Fruit fly (Drosophila melanogaster) whole organism, prepupa: ENCODE results near the gene Tbcc.

Experiments used
- CG11294 ChIP-seq: fragments of 200-800 bp; sonication (Bioruptor generic); IDR thresholded peaks from 2 replicates; pipeline ENCODE4 v1.3.6; 2022; ENCODE audit warnings: missing biosample characterization, missing genetic modification characterization
- Sox102F ChIP-seq: fragments of 200-800 bp; sonication (Bioruptor generic); optimal IDR thresholded peaks from 2 replicates; lab custom pipeline; 2016; ENCODE audit warnings: missing biosample characterization, mild to moderate bottlenecking, missing genetic modification characterization

- no peak for TF ChIP-seq Sox102F (GFP tag; lab: Kevin White, UChicago)
- no peak for TF ChIP-seq CG11294 (GFP tag; lab: Robert Waterston, UW)
Observed at dm6 chr2L:4227546-4227945, 40.0 kb upstream of the Tbcc start, which contains the start of gene RpL40.
